Fruit fly (Drosophila melanogaster): ENCODE measurements around the gene jar.

dm6 chr3R:24287157-24287556 lies 16.1 kb upstream of the jar start:
- no peak for TF ChIP-seq CG14711 (tag; optimal IDR thresholded peaks at IDR 0.05)
- no peak for TF ChIP-seq pad (GFP tag; optimal IDR thresholded peaks at IDR 0.05)

All from whole organism, adult.